Worm (Caenorhabditis elegans): Measurements from ENCODE around the gene fbxc-20.

DNA sequence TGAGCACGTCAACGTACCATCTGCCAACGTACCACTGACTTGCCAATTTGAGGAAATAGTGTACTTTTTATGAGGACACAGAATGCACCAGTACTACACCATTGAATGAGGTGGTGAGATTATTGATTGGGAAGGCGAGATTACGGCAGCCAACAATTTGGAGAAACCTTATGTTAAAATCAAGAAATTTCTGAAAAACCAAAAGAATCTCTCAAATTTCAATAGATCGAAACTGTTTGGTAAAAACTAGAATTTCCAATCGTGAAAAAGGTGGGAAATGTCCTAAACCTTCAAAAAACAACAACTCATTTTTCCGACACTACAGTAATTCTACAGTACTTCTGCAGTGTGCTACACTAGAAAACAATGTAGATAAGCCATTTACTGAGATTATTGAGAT lies 13.0 kb downstream of the fbxc-20 start, which contains the start of gene ceh-86:
- TF ChIP-seq blmp-1 (tag; optimal IDR thresholded peaks at IDR 0.05) (no peak), pqm-1 (tag; optimal IDR thresholded peaks at IDR 0.05) (no peak), zag-1 (tag; optimal IDR thresholded peaks at IDR 0.05) (no peak), ama-1 (optimal IDR thresholded peaks at IDR 0.05) (no peak), elt-2 (tag; optimal IDR thresholded peaks at IDR 0.05) (no peak), tlp-1 (tag; optimal IDR thresholded peaks at IDR 0.05) (no peak), isw-1 (GFP tag; IDR thresholded peaks at IDR 0.05) (no peak), ces-1 (GFP tag; optimal IDR thresholded peaks at IDR 0.05) (no peak), nhr-12 (tag; optimal IDR thresholded peaks at IDR 0.05) (no peak), aly-2 (tag; optimal IDR thresholded peaks at IDR 0.05) (no peak), nhr-77 (tag; optimal IDR thresholded peaks at IDR 0.05) (no peak), skn-1 (tag; optimal IDR thresholded peaks at IDR 0.05) (no peak), unc-86 (tag; optimal IDR thresholded peaks at IDR 0.05) (no peak)

Measured in whole organism, L1 larva.